Worm (Caenorhabditis elegans): Measurements from ENCODE around the gene H10D18.1.

- no peak for TF ChIP-seq pes-1 (GFP tag; IDR thresholded peaks at IDR 0.05)
- no peak for TF ChIP-seq scrt-1 (GFP tag; IDR thresholded peaks at IDR 0.05)
- no peak for TF ChIP-seq sea-1 (GFP tag; conservative IDR thresholded peaks at IDR 0.05)
- TF ChIP-seq tbx-37 (GFP tag; conservative IDR thresholded peaks at IDR 0.05) = no peak
- TF ChIP-seq ama-1 (optimal IDR thresholded peaks at IDR 0.05) = no peak
- no peak for TF ChIP-seq F13C5.2 (tag; optimal IDR thresholded peaks at IDR 0.05)
- TF ChIP-seq hmg-4 (GFP tag; optimal IDR thresholded peaks at IDR 0.05) = no peak
- TF ChIP-seq aly-1 (tag; optimal IDR thresholded peaks at IDR 0.05) = no peak
Measured at ce11 chrV:3807846-3808245, 7.2 kb upstream of the H10D18.1 start.

All from whole organism, early embryonic.